Worm (Caenorhabditis elegans): ENCODE data around the gene C39H7.4.
A peak's percentile ranks its signal among the peaks of the same experiment; 100 is the strongest.

C39H7.4 gene

DNA sequence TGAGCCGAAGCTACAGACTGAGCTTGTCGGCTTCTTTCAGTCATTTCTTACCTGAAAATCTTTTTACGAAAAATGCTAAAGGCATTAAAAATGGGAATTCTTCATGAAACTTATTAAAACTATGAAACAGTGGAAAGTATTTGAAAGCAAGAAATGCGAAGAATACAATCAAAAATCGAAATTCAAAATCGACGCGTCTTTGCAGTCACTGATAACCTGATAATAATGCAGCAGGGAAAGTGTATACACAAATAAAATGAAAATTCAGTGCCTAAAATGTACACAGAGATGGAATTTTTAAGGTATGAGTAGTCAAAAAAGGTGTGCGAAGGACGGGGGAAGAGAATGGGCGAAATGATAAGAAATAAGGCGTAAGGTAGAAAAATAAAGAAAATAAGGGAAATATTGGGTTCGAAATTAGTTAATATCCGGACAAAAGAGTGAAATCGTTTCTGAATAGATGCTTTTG, at the start of gene C39H7.4:
TSS of gene C39H7.4 (minus strand) at position 51 of the 469 bp plus-strand sequence.
- TF ChIP-seq lin-38 (GFP tag; IDR thresholded peaks at IDR 0.05) (no peak), daf-16 (GFP tag; optimal IDR thresholded peaks at IDR 0.05) (no peak), daf-16 (tag; optimal IDR thresholded peaks at IDR 0.05) (peak; percentile 91), pqm-1 (tag; optimal IDR thresholded peaks at IDR 0.05) (peak; percentile 93), snpc-4 (tag; optimal IDR thresholded peaks at IDR 0.05) (no peak), madf-9 (GFP tag; conservative IDR thresholded peaks at IDR 0.05) (no peak), nhr-28 (tag; optimal IDR thresholded peaks at IDR 0.05) (peak; percentile 87), R02D3.7 (tag; optimal IDR thresholded peaks at IDR 0.05) (no peak), T20F7.1 (GFP tag; optimal IDR thresholded peaks at IDR 0.05) (no peak), nhr-48 (tag; optimal IDR thresholded peaks at IDR 0.05) (no peak), unc-39 (tag; optimal IDR thresholded peaks at IDR 0.05) (no peak), cey-2 (tag; optimal IDR thresholded peaks at IDR 0.05; ENCODE audit: borderline replicate concordance, insufficient read depth) (no peak)

DNA sequence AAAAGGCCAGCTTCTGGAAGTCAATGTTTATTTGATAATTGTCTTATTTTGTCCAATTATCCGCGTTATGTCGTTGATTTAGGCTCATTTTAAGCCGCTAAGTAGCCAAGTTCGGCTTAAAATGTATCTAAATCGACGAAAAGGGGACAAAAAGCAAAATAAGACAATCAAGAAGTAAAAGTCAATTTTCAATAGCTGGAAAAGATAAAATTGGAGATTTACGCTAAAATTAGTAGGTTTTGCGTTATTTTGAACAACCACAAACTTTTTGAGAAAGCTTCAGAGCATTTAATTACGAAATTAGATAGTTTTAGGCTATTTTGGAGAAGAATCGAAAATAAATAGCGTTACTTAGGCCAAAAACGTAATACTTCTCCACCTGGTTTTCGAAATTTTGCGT, 48.5 kb upstream of the C39H7.4 start:
- TF ChIP-seq ama-1 (optimal IDR thresholded peaks at IDR 0.05) (no peak), lsy-2 (tag; optimal IDR thresholded peaks at IDR 0.05) (no peak), daf-16 (GFP tag; optimal IDR thresholded peaks at IDR 0.05) (no peak), daf-16 (tag; optimal IDR thresholded peaks at IDR 0.05) (peak; percentile 1), aha-1 (tag) (peak; percentile 94), gei-8 (GFP tag; optimal IDR thresholded peaks at IDR 0.05) (no peak), ces-1 (GFP tag; optimal IDR thresholded peaks at IDR 0.05) (no peak), Y75B8A.6 (GFP tag; IDR thresholded peaks at IDR 0.05) (no peak), zip-11 (GFP tag; IDR thresholded peaks at IDR 0.05) (no peak), pqm-1 (tag; optimal IDR thresholded peaks at IDR 0.05) (no peak), mxl-3 (GFP tag; optimal IDR thresholded peaks at IDR 0.05) (no peak), lin-29 (GFP tag; IDR thresholded peaks at IDR 0.05) (no peak), nhr-102 (tag; optimal IDR thresholded peaks at IDR 0.05) (no peak), dmd-8 (GFP tag; IDR thresholded peaks at IDR 0.05) (no peak), zip-2 (tag; optimal IDR thresholded peaks at IDR 0.05) (no peak), ZK546.5 (tag; optimal IDR thresholded peaks at IDR 0.05) (no peak)

DNA sequence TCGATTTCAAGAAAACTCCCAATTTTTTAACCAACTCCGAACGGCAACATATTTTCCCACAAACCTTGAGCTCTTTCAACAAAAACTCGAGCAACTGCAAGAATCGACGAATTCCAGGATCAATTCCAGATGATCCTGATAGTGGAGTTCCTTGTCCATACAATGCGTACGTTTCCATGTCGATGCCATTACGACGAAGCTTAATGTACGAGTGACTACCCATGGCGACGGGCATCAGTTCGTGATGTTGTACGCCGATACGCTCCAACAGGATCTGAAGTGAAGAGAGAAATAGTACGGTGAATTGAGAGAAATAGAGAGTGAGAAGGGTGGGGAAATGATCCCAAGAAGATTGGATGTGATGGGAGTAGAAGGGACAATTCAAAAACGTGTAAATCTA, 47.7 kb upstream of the C39H7.4 start:
- TF ChIP-seq fkh-10 (GFP tag; optimal IDR thresholded peaks at IDR 0.05) (no peak), fos-1 (tag; optimal IDR thresholded peaks at IDR 0.05) (no peak), zag-1 (tag; optimal IDR thresholded peaks at IDR 0.05) (no peak), ceh-20 (GFP tag; IDR thresholded peaks at IDR 0.05) (no peak), aha-1 (tag) (peak; percentile 85), mep-1 (tag; optimal IDR thresholded peaks at IDR 0.05) (no peak), php-3 (GFP tag; IDR thresholded peaks at IDR 0.05) (no peak), nhr-102 (tag; optimal IDR thresholded peaks at IDR 0.05) (no peak), unc-62 (GFP tag; optimal IDR thresholded peaks at IDR 0.05 in 1 of 2) (peak in 1 of 2 experiments; percentile 72), unc-62 (tag; optimal IDR thresholded peaks at IDR 0.05) (no peak)

DNA sequence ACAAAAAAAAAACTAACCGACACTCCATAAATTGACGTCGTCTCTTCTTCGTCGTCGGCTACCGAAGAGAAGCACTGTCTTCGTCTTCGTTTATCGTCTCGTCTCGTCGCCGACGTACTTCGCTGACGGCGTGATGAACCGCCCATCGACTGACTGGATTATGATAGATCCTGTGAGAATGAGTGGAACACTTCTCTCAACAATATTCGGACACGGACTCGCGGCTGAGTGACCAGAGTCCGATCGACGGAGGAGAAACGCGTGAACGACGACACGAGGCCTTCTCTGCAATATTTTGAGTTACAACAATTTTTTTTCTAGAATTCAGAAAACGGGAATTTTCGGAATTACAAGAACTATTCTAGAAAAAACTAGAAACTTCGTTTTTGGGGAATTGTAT, 45.8 kb upstream of the C39H7.4 start, which contains the start of gene skn-1:
TSS of gene skn-1 (minus strand) at position 146 of the 400 bp plus-strand sequence.
- TF ChIP-seq ces-1 (GFP tag; optimal IDR thresholded peaks at IDR 0.05), result no peak
- no peak for TF ChIP-seq zfp-2 (tag; optimal IDR thresholded peaks at IDR 0.05)
- 0 out of 2 replicates have a peak, but pooled peaks have one; percentile 14 for TF ChIP-seq nhr-42 (GFP tag; IDR thresholded peaks at IDR 0.05)
- TF ChIP-seq lin-1 (GFP tag; IDR thresholded peaks at IDR 0.05), result no peak
- TF ChIP-seq nhr-41 (GFP tag; IDR thresholded peaks at IDR 0.05), result no peak
- no peak for TF ChIP-seq snpc-1.2 (GFP tag; IDR thresholded peaks at IDR 0.05)
- peak; percentile 27 for TF ChIP-seq duxl-1 (tag; optimal IDR thresholded peaks at IDR 0.05; ENCODE audit: poor library complexity)
- TF ChIP-seq T26A8.4 (GFP tag; IDR thresholded peaks at IDR 0.05), result 0 out of 2 replicates have a peak, but pooled peaks have one; percentile 12
- no peak for TF ChIP-seq unc-39 (tag; optimal IDR thresholded peaks at IDR 0.05)
- TF ChIP-seq hlh-30 (tag; optimal IDR thresholded peaks at IDR 0.05; ENCODE audit: insufficient read depth), result peak; percentile 9
